Fruit fly (Drosophila melanogaster): ENCODE measurements around the gene Axn.

The Axn gene

DNA sequence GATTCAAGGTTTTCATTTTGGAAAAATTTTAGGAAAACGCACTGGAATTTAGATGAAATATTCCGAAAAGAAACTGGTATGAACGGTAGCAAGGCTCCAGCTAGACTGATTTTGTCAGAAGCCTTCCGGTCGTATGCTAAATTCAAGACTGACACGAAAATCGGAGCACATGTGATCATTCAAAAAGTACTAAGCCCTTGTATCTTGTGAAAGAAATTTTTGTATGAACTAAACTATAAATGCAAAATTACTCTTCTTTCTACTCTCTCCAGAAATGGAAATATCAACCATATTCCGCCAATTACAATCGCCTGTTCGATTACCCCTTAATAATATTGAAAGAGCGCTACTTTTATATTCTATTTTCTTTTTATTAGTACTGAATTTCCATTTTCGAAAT is 15.0 kb downstream of the Axn start, which contains the start of gene ocn:
Gene ocn, minus strand, starts transcription at position 101 of the 400 bp plus-strand sequence.
- TF ChIP-seq Abd-B (GFP tag; optimal IDR thresholded peaks at IDR 0.05) (no peak), psq (GFP tag; optimal IDR thresholded peaks at IDR 0.05) (no peak), br (GFP tag; optimal IDR thresholded peaks at IDR 0.05) (no peak), sv (GFP tag; optimal IDR thresholded peaks at IDR 0.05) (no peak), Mio (GFP tag; optimal IDR thresholded peaks at IDR 0.05) (no peak), Rel (GFP tag; optimal IDR thresholded peaks at IDR 0.05) (no peak), Rel (tag; optimal IDR thresholded peaks at IDR 0.05) (no peak), woc (GFP tag; optimal IDR thresholded peaks at IDR 0.05) (no peak)

DNA sequence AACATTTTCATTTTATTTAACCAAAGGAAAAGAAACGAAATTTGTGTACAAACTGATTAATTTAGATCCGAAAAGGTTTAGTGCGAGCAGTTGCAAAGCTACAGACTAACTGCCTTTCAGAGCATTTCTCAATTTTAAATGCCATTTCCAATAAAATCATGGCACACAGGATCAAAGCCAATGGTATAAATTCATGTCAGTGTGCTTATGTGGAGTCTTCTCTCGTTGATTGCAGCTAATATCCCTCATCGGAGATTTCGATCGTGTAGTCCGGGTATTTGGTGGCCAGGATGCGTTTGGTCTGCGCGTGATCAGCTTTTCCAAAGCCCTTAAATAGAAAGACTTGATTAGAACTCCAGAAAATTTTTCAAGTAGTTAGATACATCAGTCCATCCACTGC is 16.0 kb downstream of the Axn start, which contains the start of gene janB:
Gene janB, minus strand, starts transcription at position 101 of the 400 bp plus-strand sequence.
- no peak for TF ChIP-seq Hr78 (GFP tag; optimal IDR thresholded peaks at IDR 0.05)
- no peak for TF ChIP-seq Sp1 (GFP tag; optimal IDR thresholded peaks at IDR 0.05)
- no peak for TF ChIP-seq br (GFP tag; optimal IDR thresholded peaks at IDR 0.05)
- no peak for TF ChIP-seq brk (GFP tag; optimal IDR thresholded peaks at IDR 0.05)
- TF ChIP-seq ey (GFP tag; optimal IDR thresholded peaks at IDR 0.05) = no peak
- no peak for TF ChIP-seq sage (GFP tag; optimal IDR thresholded peaks at IDR 0.05)
- no peak for TF ChIP-seq Mio (GFP tag; optimal IDR thresholded peaks at IDR 0.05)
- TF ChIP-seq N (GFP tag; optimal IDR thresholded peaks at IDR 0.05) = no peak
- TF ChIP-seq fru (GFP tag; optimal IDR thresholded peaks at IDR 0.05) = no peak
- TF ChIP-seq Jra (GFP tag; optimal IDR thresholded peaks at IDR 0.05) = no peak

- peak; percentile 67 for TF ChIP-seq Hr83 (GFP tag; optimal IDR thresholded peaks at IDR 0.05; ENCODE audit: poor library complexity, severe bottlenecking)
- TF ChIP-seq sv (GFP tag; optimal IDR thresholded peaks at IDR 0.05) = peak; percentile 5
- no peak for TF ChIP-seq woc (GFP tag; optimal IDR thresholded peaks at IDR 0.05)
Observed at dm6 chr3R:30039494-30039893, 16.9 kb downstream of the Axn start, which contains the start of the genes janA, Sry-alpha and Sry-beta. TSS of gene janA (minus strand) at chr3R:30039533. TSS of gene Sry-alpha (plus strand) at chr3R:30039719. TSS of gene Sry-beta (plus strand) at chr3R:30039719.

dm6 chr3R:30040879-30041278 is 18.2 kb downstream of the Axn start:
- TF ChIP-seq Sp1 (GFP tag; optimal IDR thresholded peaks at IDR 0.05) (no peak), OdsH (GFP tag; optimal IDR thresholded peaks at IDR 0.05) (no peak), Rel (GFP tag; optimal IDR thresholded peaks at IDR 0.05) (no peak), Rel (tag; optimal IDR thresholded peaks at IDR 0.05) (no peak), dsf (GFP tag; optimal IDR thresholded peaks at IDR 0.05; ENCODE audit: borderline replicate concordance) (no peak), brk (GFP tag; optimal IDR thresholded peaks at IDR 0.05) (no peak), usp (GFP tag; optimal IDR thresholded peaks at IDR 0.05) (no peak), Dif (GFP tag; optimal IDR thresholded peaks at IDR 0.05; ENCODE audit: partially characterized antibody) (no peak), tai (GFP tag; optimal IDR thresholded peaks at IDR 0.05) (no peak), Vsx2 (GFP tag; optimal IDR thresholded peaks at IDR 0.05; ENCODE audit: partially characterized antibody) (no peak)

DNA sequence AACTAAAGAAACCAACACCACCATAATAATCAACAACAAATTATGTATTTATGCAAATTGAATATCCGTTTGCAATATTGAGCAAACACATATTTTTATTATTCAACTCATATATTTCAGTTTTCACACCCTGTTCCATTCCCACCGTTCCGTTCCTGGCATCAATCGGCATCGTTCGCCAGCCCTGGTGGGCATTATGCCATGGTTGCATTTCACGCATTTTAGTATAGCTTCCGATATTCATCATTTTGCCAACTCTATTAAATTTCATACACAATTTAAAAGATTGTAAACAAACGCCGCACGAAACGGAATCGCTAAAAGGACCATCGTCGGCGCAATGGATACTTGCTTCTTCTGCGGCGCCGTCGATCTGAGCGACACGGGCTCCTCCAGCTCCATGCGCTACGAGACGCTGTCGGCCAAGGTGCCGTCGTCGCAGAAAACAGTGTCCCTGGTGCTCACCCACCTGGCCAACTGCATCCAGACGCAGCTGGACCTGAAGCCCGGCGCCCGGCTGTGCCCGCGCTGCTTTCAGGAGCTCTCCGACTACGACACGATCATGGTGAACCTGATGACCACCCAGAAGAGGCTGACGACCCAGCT is 20.6 kb downstream of the Axn start, which contains the start of gene Sry-delta:
Gene Sry-delta, plus strand, starts transcription at position 203 of the 606 bp plus-strand sequence.
- peak; percentile 71 for TF ChIP-seq Sp1 (GFP tag; optimal IDR thresholded peaks at IDR 0.05)
- TF ChIP-seq lola (GFP tag; optimal IDR thresholded peaks at IDR 0.05) = no peak
- peak; percentile 80 for TF ChIP-seq rgr (GFP tag; optimal IDR thresholded peaks at IDR 0.05)
- peak; percentile 81 for TF ChIP-seq sv (GFP tag; optimal IDR thresholded peaks at IDR 0.05)
- TF ChIP-seq Rel (GFP tag; optimal IDR thresholded peaks at IDR 0.05) = no peak
- no peak for TF ChIP-seq Rel (tag; optimal IDR thresholded peaks at IDR 0.05)
- TF ChIP-seq OdsH (GFP tag; optimal IDR thresholded peaks at IDR 0.05) = peak; percentile 61
- peak in 1 of 2 experiments; percentile 87 for TF ChIP-seq foxo (GFP tag; optimal IDR thresholded peaks at IDR 0.05)
- peak; percentile 5 for TF ChIP-seq CG32264 (GFP tag; optimal IDR thresholded peaks at IDR 0.05)
- no peak for TF ChIP-seq Hnf4 (GFP tag; optimal IDR thresholded peaks at IDR 0.05)
- peak; percentile 43 for TF ChIP-seq dsf (GFP tag; optimal IDR thresholded peaks at IDR 0.05; ENCODE audit: borderline replicate concordance)
- peak; percentile 73 for TF ChIP-seq ey (GFP tag; optimal IDR thresholded peaks at IDR 0.05)
- peak; percentile 35 for TF ChIP-seq psq (GFP tag; optimal IDR thresholded peaks at IDR 0.05)
- no peak for TF ChIP-seq brk (GFP tag; optimal IDR thresholded peaks at IDR 0.05)
- peak; percentile 18 for TF ChIP-seq Dif (GFP tag; optimal IDR thresholded peaks at IDR 0.05; ENCODE audit: partially characterized antibody)
- peak; percentile 75 for TF ChIP-seq HLH106 (tag; optimal IDR thresholded peaks at IDR 0.05)
- TF ChIP-seq Hr83 (GFP tag; optimal IDR thresholded peaks at IDR 0.05; ENCODE audit: poor library complexity, severe bottlenecking) = peak; percentile 97
- no peak for TF ChIP-seq Vsx2 (GFP tag; optimal IDR thresholded peaks at IDR 0.05; ENCODE audit: partially characterized antibody)
- peak; percentile 70 for TF ChIP-seq CG9705 (GFP tag; optimal IDR thresholded peaks at IDR 0.05)

Measured in whole organism, wandering third instar larva.